Fruit fly (Drosophila melanogaster): Measurements from ENCODE around the gene CG7394.

Gene CG7394

dm6 chr3L:11550359-11551056 lies 11.3 kb upstream of the CG7394 start (continued):
- TF ChIP-seq gsb (GFP tag; IDR thresholded peaks at IDR 0.05) (no peak), CG18262 (tag; optimal IDR thresholded peaks at IDR 0.05) (no peak), Abd-B (GFP tag; optimal IDR thresholded peaks at IDR 0.05) (no peak), Sin3A (optimal IDR thresholded peaks at IDR 0.05) (no peak), NC2β (GFP tag; optimal IDR thresholded peaks at IDR 0.05) (no peak), CG7928 (GFP tag; optimal IDR thresholded peaks at IDR 0.05) (no peak), slou (GFP tag; optimal IDR thresholded peaks at IDR 0.05) (no peak), CG8765 (GFP tag; IDR thresholded peaks at IDR 0.05) (no peak), usp (GFP tag; optimal IDR thresholded peaks at IDR 0.05) (no peak), CG4730 (GFP tag; IDR thresholded peaks at IDR 0.05) (no peak), CG8359 (GFP tag; optimal IDR thresholded peaks at IDR 0.05; ENCODE audit: borderline replicate concordance) (no peak), ap (GFP tag; IDR thresholded peaks at IDR 0.05) (no peak), CG9215 (GFP tag; IDR thresholded peaks at IDR 0.05) (no peak), CG32532 (GFP tag; IDR thresholded peaks at IDR 0.05) (peak; percentile 21; the same call in 1 of the 2 replicates), nerfin-1 (tag; optimal IDR thresholded peaks at IDR 0.05) (no peak), Xrp1 (GFP tag; IDR thresholded peaks at IDR 0.05) (no peak), Doc3 (GFP tag; IDR thresholded peaks at IDR 0.05; ENCODE audit: partially characterized antibody) (no peak), sisA (GFP tag; IDR thresholded peaks at IDR 0.05) (no peak), CG11696 (GFP tag; IDR thresholded peaks at IDR 0.05) (peak; percentile 82), Mrtf (GFP tag; IDR thresholded peaks at IDR 0.05) (no peak), Aef1 (GFP tag; IDR thresholded peaks at IDR 0.05) (no peak), vnd (GFP tag; IDR thresholded peaks at IDR 0.05; ENCODE audit: partially characterized antibody) (no peak), zfh2 (GFP tag; optimal IDR thresholded peaks at IDR 0.05) (no peak), NfI (GFP tag; optimal IDR thresholded peaks at IDR 0.05) (no peak), ac (GFP tag; optimal IDR thresholded peaks at IDR 0.05) (no peak), CG10267 (tag; optimal IDR thresholded peaks at IDR 0.05) (no peak), CG14965 (GFP tag; optimal IDR thresholded peaks at IDR 0.05; ENCODE audit: borderline replicate concordance) (no peak), insv (GFP tag; optimal IDR thresholded peaks at IDR 0.05) (no peak), dmrt99B (tag; optimal IDR thresholded peaks at IDR 0.05) (no peak), NFAT (GFP tag; IDR thresholded peaks at IDR 0.05) (0 out of 2 replicates have a peak, but pooled peaks have one; percentile 6), pb (GFP tag; optimal IDR thresholded peaks at IDR 0.05) (no peak), CG13287 (GFP tag; IDR thresholded peaks at IDR 0.05; ENCODE audit: partially characterized antibody) (peak; percentile 6; the same call in 1 of the 2 replicates), caup (GFP tag; optimal IDR thresholded peaks at IDR 0.05; ENCODE audit: severe bottlenecking) (peak; percentile 34), Taf1 (GFP tag; IDR thresholded peaks at IDR 0.05) (no peak), Sry-δ (GFP tag; optimal IDR thresholded peaks at IDR 0.05) (no peak), salm (tag; optimal IDR thresholded peaks at IDR 0.05) (no peak), CG14860 (GFP tag; IDR thresholded peaks at IDR 0.05; ENCODE audit: partially characterized antibody) (no peak), CG14050 (GFP tag; IDR thresholded peaks at IDR 0.05) (no peak), corto (GFP tag; optimal IDR thresholded peaks at IDR 0.05) (no peak), CoRest (tag; optimal IDR thresholded peaks at IDR 0.05) (no peak), yki (optimal IDR thresholded peaks at IDR 0.05) (no peak), CG7786 (GFP tag; optimal IDR thresholded peaks at IDR 0.05) (no peak), CG11456 (GFP tag; IDR thresholded peaks at IDR 0.05) (peak; percentile 55; the same call in 2 of the 3 replicates), CG12219 (GFP tag; optimal IDR thresholded peaks at IDR 0.05) (no peak), CG11560 (tag; IDR thresholded peaks at IDR 0.05) (no peak), CG10654 (GFP tag; optimal IDR thresholded peaks at IDR 0.05) (no peak), Awh (GFP tag; IDR thresholded peaks at IDR 0.05) (no peak), seq (GFP tag; IDR thresholded peaks at IDR 0.05) (no peak), CG10979 (tag; optimal IDR thresholded peaks at IDR 0.05) (no peak), CG1603 (tag; optimal IDR thresholded peaks at IDR 0.05) (no peak), CG14014 (GFP tag; IDR thresholded peaks at IDR 0.05) (no peak)

All from whole organism, embryonic.